Fruit fly (Drosophila melanogaster) whole organism, embryonic: ENCODE measurements around the gene CG3448.

Source experiments
- ATbp ChIP-seq: fragments of 200-800 bp; sonication (Bioruptor generic); optimal IDR thresholded peaks from 2 replicates; lab custom pipeline; 2017; ENCODE audit warnings: missing biosample characterization, mild to moderate bottlenecking, missing genetic modification characterization, missing genetic modification reagents
- Aef1 ChIP-seq: fragments of 200-800 bp; sonication (Bioruptor generic); IDR thresholded peaks from 3 replicates; pipeline ENCODE4 v1.3.6; 2022; ENCODE audit warnings: missing biosample characterization, missing genetic modification characterization
- Atf3 ChIP-seq: fragments of 200-800 bp; sonication (Bioruptor generic); optimal IDR thresholded peaks from 3 replicates; lab custom pipeline; 2016; ENCODE audit warnings: missing biosample characterization, missing genetic modification characterization
- CG10267 ChIP-seq: fragments of 200-800 bp; sonication (Bioruptor generic); optimal IDR thresholded peaks from 2 replicates; lab custom pipeline; 2018; ENCODE audit warnings: missing biosample characterization, mild to moderate bottlenecking, missing genetic modification characterization, moderate library complexity
- CG10654 ChIP-seq: fragments of 200-800 bp; sonication (Bioruptor generic); optimal IDR thresholded peaks from 2 replicates; lab custom pipeline; 2016; ENCODE audit warnings: missing biosample characterization, missing genetic modification characterization
- CG11085 ChIP-seq: fragments of 200-800 bp; sonication (Bioruptor generic); IDR thresholded peaks from 2 replicates; pipeline ENCODE4 v1.3.6; 2022; ENCODE audit warnings: missing biosample characterization, missing genetic modification characterization
- CG11696 ChIP-seq: fragments of 200-800 bp; sonication (Bioruptor generic); IDR thresholded peaks from 2 replicates; pipeline ENCODE4 v1.3.6; 2022; ENCODE audit warnings: missing biosample characterization, missing genetic modification characterization
- CG1233 ChIP-seq: fragments of 200-800 bp; sonication (Bioruptor generic); optimal IDR thresholded peaks from 4 replicates; lab custom pipeline; 2018; ENCODE audit warnings: missing biosample characterization, mild to moderate bottlenecking, missing genetic modification characterization
- CG15479 ChIP-seq: fragments of 200-800 bp; sonication (Bioruptor generic); optimal IDR thresholded peaks from 3 replicates; lab custom pipeline; 2019; ENCODE audit warnings: missing biosample characterization, mild to moderate bottlenecking, missing genetic modification characterization, moderate library complexity
- CG16863 ChIP-seq: fragments of 200-800 bp; sonication (Bioruptor generic); optimal IDR thresholded peaks from 3 replicates; lab custom pipeline; 2016; ENCODE audit warnings: missing biosample characterization, missing genetic modification characterization
- CG17359 ChIP-seq: fragments of 200-800 bp; sonication (Bioruptor generic); optimal IDR thresholded peaks from 3 replicates; lab custom pipeline; 2018; ENCODE audit warnings: missing biosample characterization, mild to moderate bottlenecking, missing genetic modification characterization, moderate library complexity
- CG17829 ChIP-seq: fragments of 200-800 bp; optimal IDR thresholded peaks from 2 replicates; lab custom pipeline; 2019; ENCODE audit warnings: missing biosample characterization, mild to moderate bottlenecking, missing genetic modification characterization, moderate library complexity
- CG18262 ChIP-seq: fragments of 200-800 bp; optimal IDR thresholded peaks from 3 replicates; lab custom pipeline; 2019; ENCODE audit warnings: missing biosample characterization, mild to moderate bottlenecking, missing genetic modification characterization, moderate library complexity
- CG4328 ChIP-seq: fragments of 200-800 bp; sonication (Bioruptor generic); optimal IDR thresholded peaks from 3 replicates; lab custom pipeline; 2017; ENCODE audit warnings: missing biosample characterization, missing genetic modification reagents, missing genetic modification characterization
- CG6854 ChIP-seq: fragments of 200-800 bp; sonication (Bioruptor generic); optimal IDR thresholded peaks from 3 replicates; lab custom pipeline; 2017; ENCODE audit warnings: missing biosample characterization, mild to moderate bottlenecking, missing genetic modification characterization
- CG7928 ChIP-seq: fragments of 200-800 bp; sonication (Bioruptor generic); optimal IDR thresholded peaks from 2 replicates; lab custom pipeline; 2017; ENCODE audit warnings: missing biosample characterization, mild to moderate bottlenecking, missing genetic modification characterization
- CG7987 ChIP-seq: fragments of 200-800 bp; sonication (Bioruptor generic); optimal IDR thresholded peaks from 2 replicates; lab custom pipeline; 2018; ENCODE audit warnings: missing biosample characterization, mild to moderate bottlenecking, missing genetic modification characterization, moderate library complexity
- CG8478 ChIP-seq: fragments of >200 bp; optimal IDR thresholded peaks from 2 replicates; lab custom pipeline; 2018
- CG9876 ChIP-seq: fragments of 200-800 bp; sonication (Bioruptor generic); optimal IDR thresholded peaks from 2 replicates; lab custom pipeline; 2016; ENCODE audit warnings: missing biosample characterization, missing genetic modification characterization
- CG9932 ChIP-seq: fragments of 200-800 bp; sonication (Bioruptor generic); IDR thresholded peaks from 2 replicates; pipeline ENCODE4 v1.3.6; 2022; ENCODE audit warnings: missing biosample characterization, missing genetic modification characterization
- CHES-1-like ChIP-seq: fragments of 200-800 bp; sonication (Bioruptor generic); optimal IDR thresholded peaks from 2 replicates; lab custom pipeline; 2016; ENCODE audit warnings: missing biosample characterization, missing genetic modification characterization
- Dll ChIP-seq: fragments of 200-800 bp; sonication (Bioruptor generic); IDR thresholded peaks from 4 replicates; pipeline ENCODE4 v1.3.6; 2022; ENCODE audit warnings: missing biosample characterization, missing genetic modification characterization; ENCODE audit not compliant: partially characterized antibody
- E2f2 ChIP-seq: fragments of 200-800 bp; sonication (Bioruptor generic); IDR thresholded peaks from 2 replicates; pipeline ENCODE4 v1.3.6; 2022; ENCODE audit warnings: missing biosample characterization, missing genetic modification characterization
- Neu2 ChIP-seq: fragments of 200-800 bp; sonication (Bioruptor generic); optimal IDR thresholded peaks from 3 replicates; lab custom pipeline; 2016; ENCODE audit warnings: missing biosample characterization, missing genetic modification characterization, borderline replicate concordance
- Opbp ChIP-seq: fragments of 200-800 bp; sonication (Bioruptor generic); IDR thresholded peaks from 3 replicates; pipeline ENCODE4 v1.3.6; 2022; ENCODE audit warnings: missing biosample characterization, missing genetic modification characterization; ENCODE audit not compliant: partially characterized antibody
- Pdp1 ChIP-seq, 2 experiments: fragments of 200-800 bp; sonication (Bioruptor generic); optimal IDR thresholded peaks; 3 replicates each; lab custom pipeline; 2016; ENCODE audit warnings: missing biosample characterization in 2 of 2, missing genetic modification characterization in 2 of 2, mild to moderate bottlenecking in 1 of 2, moderate library complexity in 1 of 2
- Scr ChIP-seq: fragments of 200-800 bp; sonication (Bioruptor generic); IDR thresholded peaks from 2 replicates; pipeline ENCODE4 v1.3.6; 2022; ENCODE audit warnings: missing biosample characterization, missing genetic modification characterization; ENCODE audit not compliant: partially characterized antibody
- Six4 ChIP-seq: fragments of 200-800 bp; sonication (Bioruptor generic); optimal IDR thresholded peaks from 2 replicates; lab custom pipeline; 2016; ENCODE audit warnings: missing biosample characterization, missing genetic modification characterization
- Sry-β ChIP-seq: fragments of 200-800 bp; sonication (Bioruptor generic); optimal IDR thresholded peaks from 2 replicates; lab custom pipeline; 2018; ENCODE audit warnings: missing biosample characterization, mild to moderate bottlenecking, missing genetic modification characterization, moderate library complexity
- Tbp ChIP-seq: fragments of >200 bp; optimal IDR thresholded peaks from 2 replicates; lab custom pipeline; 2018; ENCODE audit warnings: missing biosample characterization, missing genetic modification characterization
- Xrp1 ChIP-seq: fragments of 200-800 bp; sonication (Bioruptor generic); IDR thresholded peaks from 2 replicates; pipeline ENCODE4 v1.3.6; 2022; ENCODE audit warnings: missing biosample characterization, missing genetic modification characterization
- bbx ChIP-seq: fragments of 200-800 bp; sonication (Bioruptor generic); IDR thresholded peaks from 2 replicates; pipeline ENCODE4 v1.3.6; 2022; ENCODE audit warnings: missing biosample characterization, missing genetic modification characterization; ENCODE audit not compliant: partially characterized antibody
- crp ChIP-seq, 2 experiments: fragments of 200-800 bp; sonication (Bioruptor generic); optimal IDR thresholded peaks; 2 replicates in 1 of 2; 3 replicates in 1 of 2; lab custom pipeline; 2017; ENCODE audit warnings: missing biosample characterization in 2 of 2, missing genetic modification characterization in 2 of 2, mild to moderate bottlenecking in 1 of 2, moderate library complexity in 1 of 2
- cwo ChIP-seq: fragments of 200-800 bp; sonication (Bioruptor generic); optimal IDR thresholded peaks from 3 replicates; lab custom pipeline; 2017; ENCODE audit warnings: missing biosample characterization, missing genetic modification characterization, mild to moderate bottlenecking, moderate library complexity, missing genetic modification reagents
- dpn ChIP-seq, 2 experiments: fragments of 200-800 bp; sonication (Bioruptor generic); optimal IDR thresholded peaks; 3 replicates each; lab custom pipeline; 2016; ENCODE audit warnings: missing biosample characterization in 2 of 2, missing genetic modification characterization in 2 of 2
- ems ChIP-seq: fragments of 200-800 bp; sonication (Bioruptor generic); optimal IDR thresholded peaks from 3 replicates; lab custom pipeline; 2016; ENCODE audit warnings: missing biosample characterization, missing genetic modification characterization
- gcm2 ChIP-seq: fragments of 200-800 bp; sonication (Bioruptor generic); optimal IDR thresholded peaks from 2 replicates; lab custom pipeline; 2016; ENCODE audit warnings: missing biosample characterization, missing genetic modification characterization
- hth ChIP-seq: fragments of >200 bp; optimal IDR thresholded peaks from 2 replicates; lab custom pipeline; 2017; ENCODE audit warnings: inconsistent platforms
- luna ChIP-seq: fragments of 200-800 bp; sonication (Bioruptor generic); optimal IDR thresholded peaks from 2 replicates; lab custom pipeline; 2016; ENCODE audit warnings: missing biosample characterization, missing genetic modification characterization
- nmo ChIP-seq: fragments of 200-800 bp; sonication (Bioruptor generic); optimal IDR thresholded peaks from 2 replicates; lab custom pipeline; 2018; ENCODE audit warnings: missing biosample characterization, mild to moderate bottlenecking, missing genetic modification characterization, moderate library complexity
- nom ChIP-seq: fragments of 200-800 bp; sonication (Bioruptor generic); optimal IDR thresholded peaks from 2 replicates; lab custom pipeline; 2017; ENCODE audit warnings: missing biosample characterization, missing genetic modification characterization, mild to moderate bottlenecking, moderate library complexity, missing genetic modification reagents
- pan ChIP-seq, 4 experiments: fragments of >200 bp in 3 of 4; fragments of 200-800 bp in 1 of 4; sonication (Bioruptor generic) in 1 of 4; optimal IDR thresholded peaks in 3 of 4; IDR thresholded peaks in 1 of 4; 2 replicates each; pipeline versions ENCODE4 v1.3.6 to Lab custom; 2017 to 2022; ENCODE audit warnings: missing biosample characterization in 2 of 4, missing genetic modification characterization in 2 of 4, mixed read lengths in 1 of 4
- scrt ChIP-seq: fragments of 200-800 bp; sonication (Bioruptor generic); optimal IDR thresholded peaks from 2 replicates; lab custom pipeline; 2018; ENCODE audit warnings: missing biosample characterization, mild to moderate bottlenecking, missing genetic modification characterization, moderate library complexity
- sd ChIP-seq: fragments of 200-800 bp; sonication (Bioruptor generic); optimal IDR thresholded peaks from 3 replicates; lab custom pipeline; 2018; ENCODE audit warnings: missing biosample characterization, mild to moderate bottlenecking, missing genetic modification characterization, moderate library complexity
- sima ChIP-seq: fragments of 200-800 bp; sonication (Bioruptor generic); optimal IDR thresholded peaks from 2 replicates; lab custom pipeline; 2016; ENCODE audit warnings: missing biosample characterization, missing genetic modification characterization
- stwl ChIP-seq: fragments of 200-800 bp; sonication (Bioruptor generic); optimal IDR thresholded peaks from 3 replicates; lab custom pipeline; 2018; ENCODE audit warnings: missing biosample characterization, mild to moderate bottlenecking, missing genetic modification characterization, moderate library complexity
- trem ChIP-seq: fragments of 200-800 bp; optimal IDR thresholded peaks from 3 replicates; lab custom pipeline; 2019; ENCODE audit warnings: missing biosample characterization, mild to moderate bottlenecking, missing genetic modification characterization, moderate library complexity
- unc-4 ChIP-seq: fragments of 200-800 bp; sonication (Bioruptor generic); IDR thresholded peaks from 2 replicates; pipeline ENCODE4 v1.3.6; 2022; ENCODE audit warnings: missing biosample characterization, missing genetic modification characterization; ENCODE audit not compliant: partially characterized antibody
- yki ChIP-seq: fragments of >200 bp; optimal IDR thresholded peaks from 3 replicates; lab custom pipeline; 2018

CG3448 gene

DNA sequence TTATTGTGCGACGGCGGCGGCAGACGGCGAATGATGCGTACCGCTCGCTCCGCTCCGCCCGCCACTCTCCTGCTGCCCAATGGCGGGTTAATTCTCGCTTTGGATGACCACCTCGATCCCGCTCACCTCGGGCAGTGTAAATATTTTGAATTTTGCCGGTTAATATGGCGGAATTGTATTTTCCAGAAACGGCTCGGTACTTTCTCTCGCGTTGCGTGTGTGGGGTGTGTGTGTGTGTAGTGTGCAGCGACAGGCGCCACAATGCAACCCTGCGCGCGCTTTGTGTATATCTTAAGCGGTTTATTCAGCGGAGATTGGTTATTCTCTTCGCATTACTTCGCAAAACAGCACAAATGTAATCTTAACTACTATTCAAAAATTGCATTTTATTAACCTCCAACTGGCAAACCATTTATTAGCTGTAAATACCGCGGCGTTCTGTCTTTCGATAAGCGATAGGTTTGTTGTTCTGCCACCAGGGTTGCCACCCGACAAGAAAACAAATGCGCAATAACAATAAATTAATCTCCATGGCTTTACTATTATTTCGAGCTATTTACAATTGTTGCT, 4.5 kb upstream of the CG3448 start, which contains the start of the genes phol and CG3552 (continued):
- no peak for TF ChIP-seq CG11085 (GFP tag; lab: Robert Waterston, UW)
- TF ChIP-seq CG16863 (GFP tag; lab: Kevin White, UChicago), result no peak
- TF ChIP-seq trem (tag; lab: Kevin White, UChicago), result peak; percentile 63
- TF ChIP-seq pan (optimal IDR thresholded peaks at IDR 0.05; lab: Kevin White, UChicago), result no peak
- TF ChIP-seq pan (GFP tag; optimal IDR thresholded peaks at IDR 0.05 in 1 of 2, IDR thresholded peaks at IDR 0.05 in 1 of 2), result no peak
- TF ChIP-seq CG10654 (GFP tag; lab: Kevin White, UChicago), result no peak
- TF ChIP-seq nom (GFP tag; lab: Kevin White, UChicago), result no peak
- TF ChIP-seq ATbp (GFP tag; lab: Kevin White, UChicago), result no peak
- TF ChIP-seq CG9932 (GFP tag; lab: Robert Waterston, UW), result no peak
- no peak for TF ChIP-seq CG4328
- peak; percentile 52; the same call in 1 of the 4 replicates for TF ChIP-seq Dll
- peak; percentile 51 for TF ChIP-seq sd (tag; lab: Kevin White, UChicago)
- TF ChIP-seq cwo, result no peak
- no peak for TF ChIP-seq CG17359 (tag; lab: Kevin White, UChicago)
- peak; percentile 57 for TF ChIP-seq Scr (GFP tag; lab: Robert Waterston, UW)
- TF ChIP-seq CG7928, result peak; percentile 41
- TF ChIP-seq yki (lab: Kevin White, UChicago), result no peak
- peak; percentile 83 for TF ChIP-seq CG15479
- TF ChIP-seq Tbp, result no peak
- no peak for TF ChIP-seq Six4 (GFP tag; lab: Kevin White, UChicago)
- no peak for TF ChIP-seq scrt (GFP tag; lab: Kevin White, UChicago)
- TF ChIP-seq CG9876 (GFP tag; lab: Kevin White, UChicago), result no peak
- no peak for TF ChIP-seq Aef1 (GFP tag; lab: Robert Waterston, UW)
- TF ChIP-seq E2f2, result peak; percentile 66
- TF ChIP-seq CG8478 (lab: Kevin White, UChicago), result peak; percentile 9
- TF ChIP-seq Atf3 (GFP tag; lab: Kevin White, UChicago), result no peak
- no peak for TF ChIP-seq hth (lab: Kevin White, UChicago)
- 0 out of 2 replicates have a peak, but pooled peaks have one; percentile 27 for TF ChIP-seq bbx (GFP tag; lab: Robert Waterston, UW)
- TF ChIP-seq CG7987, result no peak
- peak; percentile 42 for TF ChIP-seq Sry-β (GFP tag; lab: Kevin White, UChicago)
- peak; percentile 64 for TF ChIP-seq stwl (tag; lab: Kevin White, UChicago)
- peak; percentile 17 for TF ChIP-seq CHES-1-like (GFP tag; lab: Kevin White, UChicago)
- no peak for TF ChIP-seq CG1233 (GFP tag; lab: Kevin White, UChicago)
- TF ChIP-seq ems (GFP tag; lab: Kevin White, UChicago), result no peak
- TF ChIP-seq CG11696 (GFP tag; lab: Robert Waterston, UW), result no peak
- no peak for TF ChIP-seq CG6854 (GFP tag; lab: Kevin White, UChicago)
- peak; percentile 35 for TF ChIP-seq CG17829
- peak; percentile 30 for TF ChIP-seq nmo (GFP tag; lab: Kevin White, UChicago)
- TF ChIP-seq gcm2 (GFP tag; lab: Kevin White, UChicago), result no peak
- TF ChIP-seq sima (GFP tag; lab: Kevin White, UChicago), result no peak
- peak in 1 of 2 experiments; percentile 31 for TF ChIP-seq Pdp1 (GFP tag; optimal IDR thresholded peaks at IDR 0.05; lab: Kevin White, UChicago)
- TF ChIP-seq CG10267, result peak; percentile 48
- TF ChIP-seq crp (GFP tag; optimal IDR thresholded peaks at IDR 0.05; lab: Kevin White, UChicago), result peak in 1 of 2 experiments; percentile 0
- TF ChIP-seq luna (GFP tag; lab: Kevin White, UChicago), result no peak
- peak; percentile 17 for TF ChIP-seq Neu2
- peak; percentile 13 for TF ChIP-seq CG18262
- no peak for TF ChIP-seq Xrp1 (GFP tag; lab: Robert Waterston, UW)
- TF ChIP-seq unc-4 (GFP tag; lab: Robert Waterston, UW), result peak; percentile 43
- peak in 1 of 2 experiments; percentile 8 for TF ChIP-seq dpn (GFP tag; optimal IDR thresholded peaks at IDR 0.05; lab: Kevin White, UChicago)
- 0 out of 3 replicates have a peak, but pooled peaks have one; percentile 38 for TF ChIP-seq Opbp (GFP tag; lab: Robert Waterston, UW)
